Fruit fly (Drosophila melanogaster): ENCODE measurements around the gene RpS19b.

The RpS19b gene

DNA sequence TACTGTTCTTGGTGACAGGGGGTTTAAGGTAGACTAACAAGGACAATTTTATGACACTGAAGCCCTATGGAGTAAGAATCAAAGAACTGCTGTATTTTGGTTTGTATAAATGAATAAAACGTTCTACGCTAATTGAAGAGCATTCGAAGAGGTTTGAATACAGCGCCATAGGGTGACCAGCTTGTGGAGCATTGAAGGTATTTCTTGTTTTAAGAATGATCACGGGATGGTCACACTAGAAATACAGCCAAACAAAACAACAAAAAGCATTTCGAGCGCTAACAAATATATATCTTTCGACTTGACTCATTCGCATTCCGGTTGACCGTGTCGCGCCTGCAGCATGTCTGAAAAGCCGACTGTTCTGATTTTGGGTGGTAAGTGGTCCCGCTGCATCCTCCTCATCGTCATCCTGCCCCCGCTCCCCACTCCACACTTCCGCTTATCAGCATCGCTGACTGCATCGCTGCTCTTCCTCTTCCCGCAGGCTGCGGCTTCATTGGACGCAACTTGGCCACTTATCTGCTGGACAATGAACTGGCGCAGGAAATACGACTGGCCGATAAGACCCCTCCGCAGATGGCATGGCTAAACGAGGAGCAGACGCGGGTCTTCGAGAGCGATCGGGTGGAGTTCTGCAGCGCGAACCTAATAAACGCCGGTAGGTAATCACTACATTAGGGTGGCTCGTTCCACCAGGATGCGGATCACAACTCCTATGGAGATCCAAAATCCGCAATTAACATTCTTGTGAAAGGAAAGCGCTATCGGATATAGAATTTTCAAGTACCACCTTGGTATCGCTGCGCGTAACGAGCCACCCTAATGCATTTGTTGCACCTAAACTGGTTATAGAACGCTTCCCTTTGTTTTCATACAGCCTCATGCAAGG, 600 bp upstream of the RpS19b start, which contains the start of gene CG5854 (continued):
- no peak for TF ChIP-seq CG2129 (GFP tag; IDR thresholded peaks at IDR 0.05; ENCODE audit: partially characterized antibody)
- no peak for TF ChIP-seq D (optimal IDR thresholded peaks at IDR 0.05)
- peak; percentile 74 for TF ChIP-seq D (GFP tag; optimal IDR thresholded peaks at IDR 0.05)
- TF ChIP-seq CG17359 (tag; optimal IDR thresholded peaks at IDR 0.05), result peak; percentile 74
- peak; percentile 87 for TF ChIP-seq unpg (GFP tag; optimal IDR thresholded peaks at IDR 0.05)
- peak; percentile 83; the same call in 1 of the 4 replicates for TF ChIP-seq chinmo (GFP tag; IDR thresholded peaks at IDR 0.05; ENCODE audit: partially characterized antibody)
- no peak for TF ChIP-seq Gsc (GFP tag; IDR thresholded peaks at IDR 0.05)
- no peak for TF ChIP-seq CG8290 (GFP tag; optimal IDR thresholded peaks at IDR 0.05)
- peak in 1 of 2 experiments; percentile 90 for TF ChIP-seq CG8290 (tag; optimal IDR thresholded peaks at IDR 0.05)
- TF ChIP-seq pita (GFP tag; optimal IDR thresholded peaks at IDR 0.05), result no peak
- TF ChIP-seq CG17568 (GFP tag; optimal IDR thresholded peaks at IDR 0.05), result peak; percentile 95
- TF ChIP-seq CG10565 (GFP tag; optimal IDR thresholded peaks at IDR 0.05), result no peak
- TF ChIP-seq CG16863 (GFP tag; optimal IDR thresholded peaks at IDR 0.05), result peak; percentile 86
- TF ChIP-seq ERR (GFP tag; optimal IDR thresholded peaks at IDR 0.05), result peak; percentile 19
- peak; percentile 79 for TF ChIP-seq CG4424 (GFP tag; optimal IDR thresholded peaks at IDR 0.05)
- peak; percentile 59 for TF ChIP-seq trem (tag; optimal IDR thresholded peaks at IDR 0.05)
- TF ChIP-seq H2.0 (GFP tag; IDR thresholded peaks at IDR 0.05), result peak; percentile 76
- TF ChIP-seq mirr (GFP tag; optimal IDR thresholded peaks at IDR 0.05), result no peak
- no peak for TF ChIP-seq exex (tag; optimal IDR thresholded peaks at IDR 0.05)
- peak; percentile 77 for TF ChIP-seq tin (GFP tag; optimal IDR thresholded peaks at IDR 0.05)
- peak; percentile 32; the same call in 1 of the 3 replicates for TF ChIP-seq sr (GFP tag; IDR thresholded peaks at IDR 0.05)
- TF ChIP-seq salm (tag; optimal IDR thresholded peaks at IDR 0.05), result peak; percentile 61
- no peak for TF ChIP-seq fd102C (GFP tag; optimal IDR thresholded peaks at IDR 0.05)

DNA sequence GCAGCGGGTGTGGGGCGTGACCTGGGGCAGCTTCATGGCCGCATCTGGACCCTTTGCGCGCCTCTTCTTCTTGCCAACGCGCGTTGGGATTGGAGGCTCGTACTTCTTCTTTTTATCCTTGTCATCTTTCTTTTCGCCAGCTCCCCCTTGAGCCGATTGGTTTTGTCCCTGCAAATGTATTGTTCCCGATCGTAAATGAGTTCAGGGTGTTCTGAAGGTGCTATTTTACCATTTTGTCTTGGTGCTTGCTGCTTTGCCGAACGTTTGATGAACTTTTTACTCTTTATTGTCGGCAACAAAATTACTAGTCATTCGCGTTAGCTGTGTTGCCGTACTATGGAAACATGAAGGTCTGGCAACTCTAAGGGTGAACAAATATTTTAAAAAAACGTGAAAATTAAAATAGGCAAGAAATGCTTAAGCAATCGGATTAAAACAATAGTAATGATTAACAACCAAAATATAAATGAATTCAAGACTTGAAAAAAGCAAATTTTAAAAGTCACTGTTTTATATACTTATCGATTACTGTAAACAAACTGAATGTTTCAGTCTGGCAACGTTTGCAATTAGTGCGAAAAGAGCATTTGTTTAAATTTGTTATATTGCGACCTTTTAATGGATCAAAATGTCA, 2.1 kb downstream of the RpS19b start, which contains the start of the genes Rpt2 and CG13599:
Rpt2 (minus strand) TSS at position 464 of the 634 bp plus-strand sequence.
CG13599 (plus strand) TSS at position 545 of the 634 bp plus-strand sequence.
- no peak for TF ChIP-seq Rfx (GFP tag; IDR thresholded peaks at IDR 0.05)
- TF ChIP-seq Dp (GFP tag; optimal IDR thresholded peaks at IDR 0.05), result peak; percentile 85
- peak; percentile 44 for TF ChIP-seq CG2120 (GFP tag; optimal IDR thresholded peaks at IDR 0.05)
- TF ChIP-seq ase (GFP tag; IDR thresholded peaks at IDR 0.05), result no peak
- peak; percentile 33 for TF ChIP-seq CG33213 (GFP tag; optimal IDR thresholded peaks at IDR 0.05)
- TF ChIP-seq HmgZ (tag; optimal IDR thresholded peaks at IDR 0.05), result peak; percentile 69
- peak; percentile 69 for TF ChIP-seq CG10267 (tag; optimal IDR thresholded peaks at IDR 0.05)
- TF ChIP-seq CG3995 (GFP tag; optimal IDR thresholded peaks at IDR 0.05), result peak; percentile 99
- peak; percentile 75 for TF ChIP-seq Sry-δ (GFP tag; optimal IDR thresholded peaks at IDR 0.05)
- TF ChIP-seq Sin3A (optimal IDR thresholded peaks at IDR 0.05), result peak; percentile 66
- TF ChIP-seq cwo (GFP tag; optimal IDR thresholded peaks at IDR 0.05), result no peak
- peak; percentile 50 for TF ChIP-seq hbn (GFP tag; IDR thresholded peaks at IDR 0.05; ENCODE audit: partially characterized antibody)
- TF ChIP-seq CG34224 (GFP tag; IDR thresholded peaks at IDR 0.05; ENCODE audit: partially characterized antibody), result no peak
- peak; percentile 18 for TF ChIP-seq Deaf1 (tag; optimal IDR thresholded peaks at IDR 0.05)
- peak; percentile 15 for TF ChIP-seq PHDP (tag; optimal IDR thresholded peaks at IDR 0.05)
- peak; percentile 52; the same call in 1 of the 2 replicates for TF ChIP-seq bbx (GFP tag; IDR thresholded peaks at IDR 0.05; ENCODE audit: partially characterized antibody)
- TF ChIP-seq CG31441 (GFP tag; IDR thresholded peaks at IDR 0.05), result peak; percentile 78
- no peak for TF ChIP-seq CG2889 (GFP tag; IDR thresholded peaks at IDR 0.05)
- TF ChIP-seq dmrt11E (tag; optimal IDR thresholded peaks at IDR 0.05), result peak; percentile 17
- no peak for TF ChIP-seq tup (GFP tag; optimal IDR thresholded peaks at IDR 0.05)
- peak; percentile 50 for TF ChIP-seq CG15514 (GFP tag; optimal IDR thresholded peaks at IDR 0.05)
- peak; percentile 45; the same call in 1 of the 3 replicates for TF ChIP-seq HLH4C (GFP tag; IDR thresholded peaks at IDR 0.05; ENCODE audit: partially characterized antibody)
- TF ChIP-seq pzg (GFP tag; optimal IDR thresholded peaks at IDR 0.05), result peak; percentile 87
- TF ChIP-seq CG11504 (tag; optimal IDR thresholded peaks at IDR 0.05), result no peak
- peak; percentile 12 for TF ChIP-seq sens (GFP tag)
